Fruit fly (Drosophila melanogaster) whole organism, embryonic: ENCODE data around the gene Dtg.

ENCODE experiments used
- Atf-2 ChIP-seq: fragments of 200-800 bp; sonication (Bioruptor generic); optimal IDR thresholded peaks from 2 replicates; lab custom pipeline; 2016; ENCODE audit warnings: missing biosample characterization, missing genetic modification characterization
- B-H2 ChIP-seq: fragments of 200-800 bp; sonication (Bioruptor generic); optimal IDR thresholded peaks from 2 replicates; lab custom pipeline; 2018; ENCODE audit warnings: missing biosample characterization, mild to moderate bottlenecking, missing genetic modification characterization
- CG11247 ChIP-seq: fragments of 200-800 bp; sonication (Bioruptor generic); IDR thresholded peaks from 2 replicates; pipeline ENCODE4 v1.3.6; 2022; ENCODE audit warnings: missing biosample characterization, missing genetic modification characterization
- CG11560 ChIP-seq: fragments of 200-800 bp; sonication (Bioruptor generic); IDR thresholded peaks from 3 replicates; pipeline ENCODE4 v1.3.6; 2022; ENCODE audit warnings: missing biosample characterization, missing genetic modification characterization
- CG12104 ChIP-seq: fragments of 200-800 bp; sonication (Bioruptor generic); optimal IDR thresholded peaks from 3 replicates; lab custom pipeline; 2016; ENCODE audit warnings: missing biosample characterization, missing genetic modification characterization
- CG13123 ChIP-seq: fragments of 200-800 bp; sonication (Bioruptor generic); optimal IDR thresholded peaks from 2 replicates; lab custom pipeline; 2016; ENCODE audit warnings: missing biosample characterization, missing genetic modification characterization
- CG15011 ChIP-seq: fragments of 200-800 bp; sonication (Bioruptor generic); optimal IDR thresholded peaks from 3 replicates; lab custom pipeline; 2018; ENCODE audit warnings: missing biosample characterization, mild to moderate bottlenecking, missing genetic modification characterization
- CG15073 ChIP-seq: fragments of 200-800 bp; sonication (Bioruptor generic); optimal IDR thresholded peaks from 2 replicates; lab custom pipeline; 2016; ENCODE audit warnings: missing biosample characterization, missing genetic modification characterization
- CG16779 ChIP-seq: fragments of 200-800 bp; sonication (Bioruptor generic); IDR thresholded peaks from 2 replicates; pipeline ENCODE4 v1.3.6; 2022; ENCODE audit warnings: missing biosample characterization, missing genetic modification characterization
- CG1832 ChIP-seq: fragments of 200-800 bp; sonication (Bioruptor generic); optimal IDR thresholded peaks from 2 replicates; lab custom pipeline; 2017; ENCODE audit warnings: missing biosample characterization, mild to moderate bottlenecking, missing genetic modification characterization, inconsistent platforms
- CG2678 ChIP-seq: fragments of 200-800 bp; sonication (Bioruptor generic); optimal IDR thresholded peaks from 3 replicates; lab custom pipeline; 2019; ENCODE audit warnings: missing biosample characterization, mild to moderate bottlenecking, missing genetic modification characterization, moderate library complexity
- CG3065 ChIP-seq: fragments of 200-800 bp; sonication (Bioruptor generic); optimal IDR thresholded peaks from 2 replicates; lab custom pipeline; 2016; ENCODE audit warnings: missing biosample characterization, missing genetic modification characterization
- CG31224 ChIP-seq: fragments of 200-800 bp; sonication (Bioruptor generic); IDR thresholded peaks from 2 replicates; pipeline ENCODE4 v1.3.6; 2022; ENCODE audit warnings: missing biosample characterization, missing genetic modification characterization
- CG34422 ChIP-seq: fragments of 200-800 bp; sonication (Bioruptor generic); IDR thresholded peaks from 3 replicates; pipeline ENCODE4 v1.3.6; 2022; ENCODE audit warnings: missing biosample characterization, missing genetic modification characterization
- CG3726 ChIP-seq: fragments of 200-800 bp; sonication (Bioruptor generic); IDR thresholded peaks from 3 replicates; pipeline ENCODE4, ENCODE4 v1.3.6; 2022; ENCODE audit warnings: missing biosample characterization, missing genetic modification characterization
- CG4424 ChIP-seq: fragments of 200-800 bp; sonication (Bioruptor generic); optimal IDR thresholded peaks from 3 replicates; lab custom pipeline; 2016; ENCODE audit warnings: missing biosample characterization, missing genetic modification characterization
- CG6683 ChIP-seq: fragments of 200-800 bp; sonication (Bioruptor generic); optimal IDR thresholded peaks from 2 replicates; lab custom pipeline; 2017; ENCODE audit warnings: missing biosample characterization, mild to moderate bottlenecking, missing genetic modification characterization, missing genetic modification reagents
- CG8281 ChIP-seq: fragments of 200-800 bp; sonication (Bioruptor generic); optimal IDR thresholded peaks from 2 replicates; lab custom pipeline; 2018; ENCODE audit warnings: missing biosample characterization, mild to moderate bottlenecking, missing genetic modification characterization, moderate library complexity
- CG8924 ChIP-seq: fragments of 200-800 bp; optimal IDR thresholded peaks from 3 replicates; lab custom pipeline; 2019; ENCODE audit warnings: missing biosample characterization, mild to moderate bottlenecking, missing genetic modification characterization, moderate library complexity
- CG9609 ChIP-seq: fragments of 200-800 bp; sonication (Bioruptor generic); optimal IDR thresholded peaks from 3 replicates; lab custom pipeline; 2016; ENCODE audit warnings: missing biosample characterization, missing genetic modification characterization
- CG9817 ChIP-seq: fragments of 200-800 bp; sonication (Bioruptor generic); optimal IDR thresholded peaks from 2 replicates; lab custom pipeline; 2018; ENCODE audit warnings: missing biosample characterization, mild to moderate bottlenecking, missing genetic modification characterization, moderate library complexity
- CG9876 ChIP-seq: fragments of 200-800 bp; sonication (Bioruptor generic); optimal IDR thresholded peaks from 2 replicates; lab custom pipeline; 2016; ENCODE audit warnings: missing biosample characterization, missing genetic modification characterization
- CHES-1-like ChIP-seq: fragments of 200-800 bp; sonication (Bioruptor generic); optimal IDR thresholded peaks from 2 replicates; lab custom pipeline; 2016; ENCODE audit warnings: missing biosample characterization, missing genetic modification characterization
- Fer2 ChIP-seq: fragments of 200-800 bp; sonication (Bioruptor generic); optimal IDR thresholded peaks from 2 replicates; lab custom pipeline; 2018; ENCODE audit warnings: missing biosample characterization, mild to moderate bottlenecking, missing genetic modification characterization, moderate library complexity
- H2.0 ChIP-seq: fragments of 200-800 bp; sonication (Bioruptor generic); IDR thresholded peaks from 2 replicates; pipeline ENCODE4 v1.3.6; 2022; ENCODE audit warnings: missing biosample characterization, missing genetic modification characterization
- MTF-1 ChIP-seq: fragments of 200-800 bp; sonication (Bioruptor generic); optimal IDR thresholded peaks from 2 replicates; lab custom pipeline; 2018; ENCODE audit warnings: missing biosample characterization, mild to moderate bottlenecking, missing genetic modification characterization, borderline replicate concordance
- PHDP ChIP-seq: fragments of 200-800 bp; sonication (Bioruptor generic); optimal IDR thresholded peaks from 3 replicates; lab custom pipeline; 2018; ENCODE audit warnings: missing biosample characterization, mild to moderate bottlenecking, missing genetic modification characterization, moderate library complexity
- Tbp ChIP-seq: fragments of >200 bp; optimal IDR thresholded peaks from 2 replicates; lab custom pipeline; 2018; ENCODE audit warnings: missing biosample characterization, missing genetic modification characterization
- Usf ChIP-seq: fragments of 200-800 bp; sonication (Bioruptor generic); optimal IDR thresholded peaks from 2 replicates; lab custom pipeline; 2017; ENCODE audit warnings: missing genotype, missing biosample characterization, missing genetic modification characterization
- YL-1 ChIP-seq: fragments of 200-800 bp; sonication (Bioruptor generic); optimal IDR thresholded peaks from 3 replicates; lab custom pipeline; 2017; ENCODE audit warnings: missing biosample characterization, mild to moderate bottlenecking, missing genetic modification characterization
- ara ChIP-seq: fragments of 200-800 bp; sonication (Bioruptor generic); IDR thresholded peaks from 2 replicates; pipeline ENCODE4 v1.3.6; 2022; ENCODE audit warnings: missing biosample characterization, missing genetic modification characterization
- ase ChIP-seq: fragments of 200-800 bp; sonication (Bioruptor generic); IDR thresholded peaks from 3 replicates; pipeline ENCODE4 v1.3.6; 2022; ENCODE audit warnings: missing biosample characterization, missing genetic modification characterization
- btn ChIP-seq: fragments of 200-800 bp; sonication (Bioruptor generic); optimal IDR thresholded peaks from 2 replicates; lab custom pipeline; 2016; ENCODE audit warnings: missing biosample characterization, missing genetic modification characterization
- caup ChIP-seq: fragments of 200-800 bp; sonication (Bioruptor generic); optimal IDR thresholded peaks from 3 replicates; lab custom pipeline; 2017; ENCODE audit warnings: missing biosample characterization, mild to moderate bottlenecking, missing genetic modification characterization, moderate library complexity; ENCODE audit not compliant: severe bottlenecking
- chif ChIP-seq, 2 experiments: fragments of 200-800 bp; sonication (Bioruptor generic); optimal IDR thresholded peaks; 3 replicates each; lab custom pipeline; 2016; ENCODE audit warnings: missing biosample characterization in 2 of 2, missing genetic modification characterization in 2 of 2
- ci ChIP-seq: fragments of 200-800 bp; sonication (Bioruptor generic); IDR thresholded peaks from 3 replicates; pipeline ENCODE4 v1.3.6; 2022; ENCODE audit warnings: missing biosample characterization, missing genetic modification characterization
- dmrt99B ChIP-seq: fragments of 200-800 bp; sonication (Bioruptor generic); optimal IDR thresholded peaks from 2 replicates; lab custom pipeline; 2018; ENCODE audit warnings: missing biosample characterization, mild to moderate bottlenecking, missing genetic modification characterization, moderate library complexity
- eve ChIP-seq, 2 experiments: fragments of >200 bp; optimal IDR thresholded peaks; 2 replicates each; lab custom pipeline; 2017; ENCODE audit warnings: missing biosample characterization in 2 of 2, missing genetic modification characterization in 2 of 2
- fru ChIP-seq: fragments of >200 bp; optimal IDR thresholded peaks from 2 replicates; lab custom pipeline; 2017
- gsb-n ChIP-seq: fragments of 200-800 bp; sonication (Bioruptor generic); optimal IDR thresholded peaks from 3 replicates; lab custom pipeline; 2018; ENCODE audit warnings: missing biosample characterization, mild to moderate bottlenecking, missing genetic modification characterization
- inv ChIP-seq: fragments of 200-800 bp; sonication (Bioruptor generic); IDR thresholded peaks from 2 replicates; pipeline ENCODE4 v1.3.6; 2022; ENCODE audit warnings: missing biosample characterization, missing genetic modification characterization; ENCODE audit not compliant: partially characterized antibody
- prd ChIP-seq, 3 experiments: fragments of >200 bp in 2 of 3; fragments of 200-800 bp in 1 of 3; sonication (Bioruptor generic) in 1 of 3; optimal IDR thresholded peaks in 2 of 3; IDR thresholded peaks in 1 of 3; 2 replicates in 2 of 3; 3 replicates in 1 of 3; pipeline versions ENCODE4 v1.3.6 to Lab custom; 2017 to 2022; ENCODE audit warnings: missing biosample characterization in 1 of 3, missing genetic modification characterization in 1 of 3
- pros ChIP-seq: fragments of 200-800 bp; sonication (Bioruptor generic); optimal IDR thresholded peaks from 3 replicates; lab custom pipeline; 2019; ENCODE audit warnings: missing biosample characterization, mild to moderate bottlenecking, missing genetic modification characterization, moderate library complexity
- ro ChIP-seq: fragments of 200-800 bp; sonication (Bioruptor generic); IDR thresholded peaks from 2 replicates; pipeline ENCODE4 v1.3.6; 2022; ENCODE audit warnings: missing biosample characterization, missing genetic modification characterization
- row ChIP-seq: fragments of 200-800 bp; sonication (Bioruptor generic); IDR thresholded peaks from 3 replicates; pipeline ENCODE4 v1.3.6; 2022; ENCODE audit warnings: missing biosample characterization, missing genetic modification characterization
- schlank ChIP-seq: fragments of 200-800 bp; sonication (Bioruptor generic); optimal IDR thresholded peaks from 2 replicates; lab custom pipeline; 2018; ENCODE audit warnings: missing biosample characterization, mild to moderate bottlenecking, missing genetic modification characterization
- sim ChIP-seq: fragments of 200-800 bp; sonication (Bioruptor generic); IDR thresholded peaks from 2 replicates; pipeline ENCODE4 v1.3.6; 2022; ENCODE audit warnings: missing biosample characterization, missing genetic modification characterization
- sna ChIP-seq: fragments of 200-800 bp; sonication (Bioruptor generic); IDR thresholded peaks from 2 replicates; pipeline ENCODE4 v1.3.6; 2022; ENCODE audit warnings: missing biosample characterization, missing genetic modification characterization; ENCODE audit not compliant: partially characterized antibody
- sqz ChIP-seq: fragments of 200-800 bp; sonication (Bioruptor generic); optimal IDR thresholded peaks from 3 replicates; lab custom pipeline; 2018; ENCODE audit warnings: missing biosample characterization, mild to moderate bottlenecking, missing genetic modification characterization
- vvl ChIP-seq: fragments of 200-800 bp; sonication (Bioruptor generic); IDR thresholded peaks from 2 replicates; pipeline ENCODE4 v1.3.6; 2022; ENCODE audit warnings: missing biosample characterization, missing genetic modification characterization
- yki ChIP-seq: fragments of >200 bp; optimal IDR thresholded peaks from 3 replicates; lab custom pipeline; 2018

Gene Dtg

DNA sequence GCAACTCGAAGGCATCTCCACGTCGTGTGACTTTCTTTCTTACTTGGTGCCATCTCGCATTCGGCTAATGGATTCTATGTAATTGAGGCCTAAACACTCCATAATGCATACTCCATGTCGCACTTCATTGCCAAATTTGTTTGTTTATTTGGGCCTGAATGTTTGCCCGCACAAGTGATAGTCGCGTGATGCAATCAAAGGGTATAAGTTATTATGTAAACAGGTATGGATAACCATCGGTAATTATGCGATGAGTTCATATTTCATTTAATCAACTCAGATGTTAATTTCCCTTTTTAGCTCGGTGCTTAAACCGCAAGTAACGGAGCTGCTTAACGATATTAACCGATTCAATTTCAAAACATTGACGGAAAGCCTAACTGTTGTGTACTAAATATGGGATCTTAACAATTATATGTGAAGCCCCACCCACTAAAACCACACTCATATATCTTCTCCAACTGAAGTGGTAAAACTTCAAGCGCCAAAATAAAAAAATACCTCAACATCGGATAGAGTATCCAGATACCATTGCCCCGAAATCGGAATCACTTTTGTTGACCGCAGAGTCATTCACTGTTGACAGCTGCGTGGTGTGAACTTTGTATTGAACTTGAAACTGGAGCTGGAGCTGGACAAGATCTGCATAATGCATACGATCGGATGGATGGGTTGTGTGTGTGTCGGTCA, 3.1 kb upstream of the Dtg start (continued):
- TF ChIP-seq Atf-2 (GFP tag; lab: Kevin White, UChicago) = no peak
- no peak for TF ChIP-seq eve (GFP tag; optimal IDR thresholded peaks at IDR 0.05; lab: Kevin White, UChicago)
- TF ChIP-seq dmrt99B (tag; lab: Kevin White, UChicago) = peak; percentile 32
- no peak for TF ChIP-seq CG8281
- no peak for TF ChIP-seq caup (GFP tag; lab: Kevin White, UChicago)
- no peak for TF ChIP-seq CG31224 (GFP tag; lab: Robert Waterston, UW)
- no peak for TF ChIP-seq CG13123 (GFP tag; lab: Kevin White, UChicago)
- no peak for TF ChIP-seq H2.0 (GFP tag; lab: Robert Waterston, UW)
- no peak for TF ChIP-seq ro (GFP tag; lab: Robert Waterston, UW)
- TF ChIP-seq prd (optimal IDR thresholded peaks at IDR 0.05; lab: Kevin White, UChicago) = no peak
- TF ChIP-seq prd (GFP tag; IDR thresholded peaks at IDR 0.05; lab: Robert Waterston, UW) = peak; percentile 6; the same call in 1 of the 3 replicates
- TF ChIP-seq fru (lab: Kevin White, UChicago) = no peak
- no peak for TF ChIP-seq pros (GFP tag; lab: Kevin White, UChicago)
- no peak for TF ChIP-seq CG15011 (GFP tag; lab: Kevin White, UChicago)
- no peak for TF ChIP-seq schlank (tag; lab: Kevin White, UChicago)
- no peak for TF ChIP-seq CG9609 (GFP tag; lab: Kevin White, UChicago)
- TF ChIP-seq CG15073 (GFP tag; lab: Kevin White, UChicago) = no peak
- no peak for TF ChIP-seq CG9817 (tag; lab: Kevin White, UChicago)
- no peak for TF ChIP-seq sim (GFP tag; lab: Robert Waterston, UW)
- no peak for TF ChIP-seq CG11247 (GFP tag; lab: Robert Waterston, UW)
- TF ChIP-seq PHDP = no peak
- no peak for TF ChIP-seq yki (lab: Kevin White, UChicago)
- TF ChIP-seq Tbp = no peak
- no peak for TF ChIP-seq gsb-n
- no peak for TF ChIP-seq inv (GFP tag; lab: Robert Waterston, UW)
- no peak for TF ChIP-seq CG3065
- no peak for TF ChIP-seq CG1832 (GFP tag; lab: Kevin White, UChicago)
- no peak for TF ChIP-seq CG9876 (GFP tag; lab: Kevin White, UChicago)
- no peak for TF ChIP-seq YL-1 (GFP tag; lab: Kevin White, UChicago)
- no peak for TF ChIP-seq CG12104 (GFP tag; lab: Kevin White, UChicago)
- TF ChIP-seq Usf (GFP tag; lab: Kevin White, UChicago) = no peak
- no peak for TF ChIP-seq CG8924 (tag; lab: Kevin White, UChicago)
- no peak for TF ChIP-seq CG6683 (GFP tag; lab: Kevin White, UChicago)
- TF ChIP-seq vvl (GFP tag; lab: Robert Waterston, UW) = peak; percentile 82; the same call in 1 of the 2 replicates
- TF ChIP-seq CG4424 (GFP tag; lab: Kevin White, UChicago) = no peak
- no peak for TF ChIP-seq ara (GFP tag; lab: Robert Waterston, UW)
- no peak for TF ChIP-seq Fer2 (tag; lab: Kevin White, UChicago)
- TF ChIP-seq CHES-1-like (GFP tag; lab: Kevin White, UChicago) = no peak
- no peak for TF ChIP-seq btn (GFP tag; lab: Kevin White, UChicago)
- no peak for TF ChIP-seq B-H2
- TF ChIP-seq CG34422 (GFP tag; lab: Robert Waterston, UW) = no peak
- peak; percentile 43 for TF ChIP-seq row (GFP tag; lab: Robert Waterston, UW)
- 0 out of 3 replicates have a peak, but pooled peaks have one; percentile 7 for TF ChIP-seq ase
- 0 out of 3 replicates have a peak, but pooled peaks have one; percentile 51 for TF ChIP-seq ci
- no peak for TF ChIP-seq MTF-1 (GFP tag; lab: Kevin White, UChicago)
- TF ChIP-seq CG3726 (GFP tag; lab: Robert Waterston, UW) = no peak
- TF ChIP-seq CG2678 (tag; lab: Kevin White, UChicago) = peak; percentile 29
- no peak for TF ChIP-seq chif (GFP tag; optimal IDR thresholded peaks at IDR 0.05; lab: Kevin White, UChicago)
- TF ChIP-seq CG11560 (tag; lab: Robert Waterston, UW) = no peak
- no peak for TF ChIP-seq sna
- TF ChIP-seq CG16779 (GFP tag; lab: Robert Waterston, UW) = no peak
- TF ChIP-seq sqz = no peak
